Worm (Caenorhabditis elegans) whole organism, midembryonic: ENCODE data around the gene ldh-1.

ENCODE experiments used
- T22C8.4 ChIP-seq: fragments of 200-800 bp; sonication (Bioruptor generic); IDR thresholded peaks from 2 replicates; pipeline ENCODE4 v1.3.6; 2022; ENCODE audit warnings: missing genetic modification characterization, missing compliant biosample characterization
- cog-1 ChIP-seq: sonication (generic microtip); optimal IDR thresholded peaks from 2 replicates; lab custom pipeline; 2016; ENCODE audit warnings: missing genetic modification characterization, missing compliant biosample characterization
- flt-1 ChIP-seq: fragments of 200-800 bp; sonication (Bioruptor generic); IDR thresholded peaks from 2 replicates; pipeline ENCODE4 v1.3.6; 2022; ENCODE audit warnings: missing genetic modification characterization, missing compliant biosample characterization
- klf-2 ChIP-seq: fragments of 200-800 bp; sonication (Bioruptor generic); conservative IDR thresholded peaks from 2 replicates; pipeline ENCODE4 v1.3.6; 2022; ENCODE audit warnings: missing genetic modification reagents, missing genetic modification characterization, missing compliant biosample characterization
- med-1 ChIP-seq: sonication (generic microtip); optimal IDR thresholded peaks from 2 replicates; lab custom pipeline; 2017; ENCODE audit warnings: missing genetic modification characterization, mild to moderate bottlenecking, missing compliant biosample characterization, antibody characterized with exemption, missing genetic modification reagents; ENCODE audit not compliant: insufficient read depth
- ref-1 ChIP-seq: fragments of 200-800 bp; sonication (Bioruptor generic); conservative IDR thresholded peaks from 2 replicates; pipeline ENCODE4 v1.3.6; 2022; ENCODE audit warnings: missing genetic modification reagents, missing genetic modification characterization, missing compliant biosample characterization
- tab-1 ChIP-seq: fragments of 200-800 bp; sonication (Bioruptor generic); IDR thresholded peaks from 2 replicates; pipeline ENCODE4 v1.3.6; 2022; ENCODE audit warnings: missing genetic modification characterization, missing compliant biosample characterization
- ztf-23 ChIP-seq: fragments of 200-800 bp; sonication (Bioruptor generic); IDR thresholded peaks from 2 replicates; pipeline ENCODE4 v1.3.6; 2022; ENCODE audit warnings: missing genetic modification reagents, missing genetic modification characterization, missing compliant biosample characterization
- ztf-29 ChIP-seq: fragments of 200-800 bp; sonication (Bioruptor generic); IDR thresholded peaks from 2 replicates; pipeline ENCODE4 v1.3.6; 2022; ENCODE audit warnings: missing genetic modification reagents, missing genetic modification characterization, missing compliant biosample characterization

Gene ldh-1

ce11 chrII:11723904-11724303, at the start of gene ldh-1:
TSS of gene ldh-1 (plus strand) at chrII:11724204.
- TF ChIP-seq ref-1 (GFP tag; lab: Robert Waterston, UW), result no peak
- TF ChIP-seq ztf-29 (GFP tag; lab: Robert Waterston, UW), result no peak
- no peak for TF ChIP-seq T22C8.4 (GFP tag; lab: Robert Waterston, UW)
- TF ChIP-seq ztf-23 (GFP tag; lab: Robert Waterston, UW), result no peak
- no peak for TF ChIP-seq cog-1
- TF ChIP-seq flt-1 (GFP tag; lab: Robert Waterston, UW), result no peak
- TF ChIP-seq klf-2 (GFP tag; lab: Robert Waterston, UW), result no peak
- TF ChIP-seq tab-1 (GFP tag; lab: Robert Waterston, UW), result no peak
- no peak for TF ChIP-seq med-1

- TF ChIP-seq med-1 (peak; percentile 27), flt-1 (GFP tag; lab: Robert Waterston, UW) (no peak)
Measured at ce11 chrII:11675877-11676473, 48.0 kb upstream of the ldh-1 start, which contains the start of the genes trr-1 and C47D12.2. TSS of gene trr-1 (minus strand) at chrII:11675927. TSS of gene C47D12.2 (plus strand) at chrII:11676306.

ce11 chrII:11680220-11680619, 43.8 kb upstream of the ldh-1 start:
- no peak for TF ChIP-seq ztf-23 (GFP tag; lab: Robert Waterston, UW)

- TF ChIP-seq ztf-29 (GFP tag; lab: Robert Waterston, UW) (no peak), T22C8.4 (GFP tag; lab: Robert Waterston, UW) (0 out of 2 replicates have a peak, but pooled peaks have one; percentile 18), flt-1 (GFP tag; lab: Robert Waterston, UW) (no peak), klf-2 (GFP tag; lab: Robert Waterston, UW) (no peak), med-1 (no peak), tab-1 (GFP tag; lab: Robert Waterston, UW) (no peak)
Measured at ce11 chrII:11681136-11681824, 42.7 kb upstream of the ldh-1 start, which contains the start of the genes sfxn-1.4 and C47D12.4. TSS of gene sfxn-1.4 (minus strand) at chrII:11681236. TSS of gene C47D12.4 (plus strand) at chrII:11681774.

- no peak for TF ChIP-seq ztf-29 (GFP tag; lab: Robert Waterston, UW)
- no peak for TF ChIP-seq ztf-23 (GFP tag; lab: Robert Waterston, UW)
- TF ChIP-seq ref-1 (GFP tag; lab: Robert Waterston, UW), result no peak
- TF ChIP-seq T22C8.4 (GFP tag; lab: Robert Waterston, UW), result no peak
- TF ChIP-seq cog-1, result no peak
- TF ChIP-seq flt-1 (GFP tag; lab: Robert Waterston, UW), result no peak
- TF ChIP-seq tab-1 (GFP tag; lab: Robert Waterston, UW), result no peak
- TF ChIP-seq med-1, result no peak
- no peak for TF ChIP-seq klf-2 (GFP tag; lab: Robert Waterston, UW)
Measured at ce11 chrII:11685177-11685576, 38.8 kb upstream of the ldh-1 start, which contains the start of gene C47D12.5. TSS of gene C47D12.5 (minus strand) at chrII:11685277.

ce11 chrII:11688011-11688410, 36.0 kb upstream of the ldh-1 start:
- no peak for TF ChIP-seq cog-1
- no peak for TF ChIP-seq ref-1 (GFP tag; lab: Robert Waterston, UW)
- no peak for TF ChIP-seq tab-1 (GFP tag; lab: Robert Waterston, UW)
- no peak for TF ChIP-seq ztf-29 (GFP tag; lab: Robert Waterston, UW)
- no peak for TF ChIP-seq ztf-23 (GFP tag; lab: Robert Waterston, UW)
- no peak for TF ChIP-seq med-1
- no peak for TF ChIP-seq klf-2 (GFP tag; lab: Robert Waterston, UW)

- TF ChIP-seq ref-1 (GFP tag; lab: Robert Waterston, UW) (no peak), klf-2 (GFP tag; lab: Robert Waterston, UW) (no peak), flt-1 (GFP tag; lab: Robert Waterston, UW) (no peak), T22C8.4 (GFP tag; lab: Robert Waterston, UW) (no peak), tab-1 (GFP tag; lab: Robert Waterston, UW) (no peak), cog-1 (no peak), ztf-23 (GFP tag; lab: Robert Waterston, UW) (no peak), med-1 (no peak), ztf-29 (GFP tag; lab: Robert Waterston, UW) (no peak)
Measured at ce11 chrII:11688643-11689042, 35.4 kb upstream of the ldh-1 start, which contains the start of gene kel-1. TSS of gene kel-1 (plus strand) at chrII:11688943.

- TF ChIP-seq flt-1 (GFP tag; lab: Robert Waterston, UW) (no peak), T22C8.4 (GFP tag; lab: Robert Waterston, UW) (no peak), tab-1 (GFP tag; lab: Robert Waterston, UW) (no peak), med-1 (no peak), cog-1 (no peak)
Measured at ce11 chrII:11689941-11690340, 34.1 kb upstream of the ldh-1 start.

- TF ChIP-seq T22C8.4 (GFP tag; lab: Robert Waterston, UW) (no peak), flt-1 (GFP tag; lab: Robert Waterston, UW) (no peak), med-1 (no peak), ztf-29 (GFP tag; lab: Robert Waterston, UW) (no peak), tab-1 (GFP tag; lab: Robert Waterston, UW) (no peak), cog-1 (no peak), ztf-23 (GFP tag; lab: Robert Waterston, UW) (no peak), ref-1 (GFP tag; lab: Robert Waterston, UW) (no peak), klf-2 (GFP tag; lab: Robert Waterston, UW) (no peak)
Measured at ce11 chrII:11690868-11691267, 33.1 kb upstream of the ldh-1 start.

- TF ChIP-seq ref-1 (GFP tag; lab: Robert Waterston, UW), result no peak
- no peak for TF ChIP-seq klf-2 (GFP tag; lab: Robert Waterston, UW)
- no peak for TF ChIP-seq tab-1 (GFP tag; lab: Robert Waterston, UW)
- peak; percentile 66; the same call in 1 of the 2 replicates for TF ChIP-seq ztf-23 (GFP tag; lab: Robert Waterston, UW)
- no peak for TF ChIP-seq T22C8.4 (GFP tag; lab: Robert Waterston, UW)
Measured at ce11 chrII:11694432-11694831, 29.6 kb upstream of the ldh-1 start.
